Fruit fly (Drosophila melanogaster): Measurements from ENCODE around the gene toc.

The toc gene

dm6 chr2L:3152696-3153613, 8.4 kb upstream of the toc start (continued):
- TF ChIP-seq CG18764 (GFP tag; optimal IDR thresholded peaks at IDR 0.05) (peak; percentile 93), Trl (optimal IDR thresholded peaks at IDR 0.05) (no peak), Trl (GFP tag; optimal IDR thresholded peaks at IDR 0.05) (peak; percentile 94), CG12219 (GFP tag; optimal IDR thresholded peaks at IDR 0.05) (peak; percentile 93), bsh (GFP tag; optimal IDR thresholded peaks at IDR 0.05) (peak; percentile 53 to 98), nmo (GFP tag; optimal IDR thresholded peaks at IDR 0.05) (peak; percentile 96), lola (GFP tag; optimal IDR thresholded peaks at IDR 0.05) (peak in 1 of 3 experiments; percentile 93), CG11085 (GFP tag; IDR thresholded peaks at IDR 0.05) (peak; percentile 61), CG2889 (GFP tag; IDR thresholded peaks at IDR 0.05) (peak; percentile 74), zen2 (GFP tag; IDR thresholded peaks at IDR 0.05; ENCODE audit: partially characterized antibody) (no peak), CG18011 (GFP tag; optimal IDR thresholded peaks at IDR 0.05) (peak; percentile 29), ken (GFP tag; IDR thresholded peaks at IDR 0.05) (peak; percentile 97), dmrt11E (tag; optimal IDR thresholded peaks at IDR 0.05) (peak; percentile 95), CG12769 (tag; optimal IDR thresholded peaks at IDR 0.05) (peak; percentile 96), gce (GFP tag; IDR thresholded peaks at IDR 0.05) (peak; percentile 93), CG10274 (GFP tag; optimal IDR thresholded peaks at IDR 0.05) (peak; percentile 66), Sox100B (GFP tag; optimal IDR thresholded peaks at IDR 0.05) (peak; percentile 91), CG10366 (GFP tag; IDR thresholded peaks at IDR 0.05) (peak; percentile 94), CG7839 (tag; optimal IDR thresholded peaks at IDR 0.05) (peak; percentile 95), CG6854 (GFP tag; optimal IDR thresholded peaks at IDR 0.05) (peak; percentile 72), D (optimal IDR thresholded peaks at IDR 0.05) (no peak), D (GFP tag; optimal IDR thresholded peaks at IDR 0.05) (peak; percentile 97), CG14014 (GFP tag; IDR thresholded peaks at IDR 0.05) (peak; percentile 80), Elba2 (GFP tag; optimal IDR thresholded peaks at IDR 0.05) (no peak), ttk (GFP tag; IDR thresholded peaks at IDR 0.05) (peak; percentile 96), sqz (GFP tag; optimal IDR thresholded peaks at IDR 0.05) (peak; percentile 94), CrebB (tag; optimal IDR thresholded peaks at IDR 0.05) (peak; percentile 88), Pdp1 (GFP tag; optimal IDR thresholded peaks at IDR 0.05) (peak; percentile 89 to 91), CG8944 (GFP tag; optimal IDR thresholded peaks at IDR 0.05) (peak; percentile 97), Nf-YA (GFP tag; IDR thresholded peaks at IDR 0.05) (peak; percentile 89), ind (GFP tag; optimal IDR thresholded peaks at IDR 0.05) (peak; percentile 95), ara (GFP tag; IDR thresholded peaks at IDR 0.05) (peak; percentile 98), hb (GFP tag; IDR thresholded peaks at IDR 0.05; ENCODE audit: partially characterized antibody) (no peak), kni (GFP tag; optimal IDR thresholded peaks at IDR 0.05) (peak; percentile 93), tna (GFP tag; IDR thresholded peaks at IDR 0.05; ENCODE audit: partially characterized antibody) (no peak), CG18619 (GFP tag; optimal IDR thresholded peaks at IDR 0.05) (peak; percentile 82), YL-1 (GFP tag; optimal IDR thresholded peaks at IDR 0.05) (peak; percentile 72), emc (GFP tag; optimal IDR thresholded peaks at IDR 0.05) (peak; percentile 72), HLHmδ (GFP tag; optimal IDR thresholded peaks at IDR 0.05) (peak; percentile 42), CG9609 (GFP tag; optimal IDR thresholded peaks at IDR 0.05) (peak; percentile 97), CG4282 (GFP tag; optimal IDR thresholded peaks at IDR 0.05) (peak; percentile 85), Deaf1 (tag; optimal IDR thresholded peaks at IDR 0.05) (peak; percentile 90), aop (GFP tag; IDR thresholded peaks at IDR 0.05) (peak; percentile 62; the same call in 1 of the 2 replicates), Ets97D (GFP tag; optimal IDR thresholded peaks at IDR 0.05) (peak; percentile 83), ap (GFP tag; IDR thresholded peaks at IDR 0.05) (peak; percentile 91), wor (GFP tag; IDR thresholded peaks at IDR 0.05) (peak; percentile 96), dan (GFP tag; IDR thresholded peaks at IDR 0.05) (peak; percentile 83), mam (GFP tag; optimal IDR thresholded peaks at IDR 0.05) (peak; percentile 91), tin (GFP tag; optimal IDR thresholded peaks at IDR 0.05) (peak; percentile 96)
